Fruit fly (Drosophila melanogaster) whole organism, wandering third instar larva: ENCODE results near the gene AlkB.
A peak's percentile ranks its signal among the peaks of the same experiment; 100 is the strongest.

Experiments used
- Abd-B ChIP-seq: fragments of >200 bp; optimal IDR thresholded peaks from 2 replicates; lab custom pipeline; 2017; ENCODE audit warnings: missing biosample characterization, missing genetic modification characterization
- CG32264 ChIP-seq: fragments of 200-800 bp; sonication (Bioruptor generic); optimal IDR thresholded peaks from 2 replicates; lab custom pipeline; 2016; ENCODE audit warnings: missing biosample characterization, missing genetic modification characterization
- CG9705 ChIP-seq: fragments of 200-800 bp; sonication (Bioruptor generic); optimal IDR thresholded peaks from 2 replicates; lab custom pipeline; 2018; ENCODE audit warnings: missing biosample characterization, mild to moderate bottlenecking, missing genetic modification characterization
- CrebA ChIP-seq: fragments of 200-800 bp; sonication (Bioruptor generic); optimal IDR thresholded peaks from 2 replicates; lab custom pipeline; 2016; ENCODE audit warnings: missing biosample characterization, mild to moderate bottlenecking, missing genetic modification characterization, borderline replicate concordance
- Dfd ChIP-seq: fragments of >200 bp; optimal IDR thresholded peaks from 2 replicates; lab custom pipeline; 2017; ENCODE audit warnings: missing biosample characterization, missing genetic modification characterization
- Dif ChIP-seq: fragments of 200-275, 200-300 bp; sonication (Bioruptor generic); optimal IDR thresholded peaks from 2 replicates; lab custom pipeline; 2018; ENCODE audit warnings: missing biosample characterization, missing genetic modification characterization; ENCODE audit not compliant: partially characterized antibody
- GATAd ChIP-seq: sonication (Bioruptor generic); optimal IDR thresholded peaks from 2 replicates; lab custom pipeline; 2016; ENCODE audit warnings: missing biosample characterization, missing genetic modification characterization
- HLH106 ChIP-seq: fragments of 200-800 bp; optimal IDR thresholded peaks from 3 replicates; lab custom pipeline; 2019; ENCODE audit warnings: missing biosample characterization, mild to moderate bottlenecking, missing genetic modification characterization, moderate library complexity
- Hnf4 ChIP-seq: fragments of 200-800 bp; sonication (Bioruptor generic); optimal IDR thresholded peaks from 2 replicates; lab custom pipeline; 2016; ENCODE audit warnings: missing biosample characterization, mild to moderate bottlenecking, missing genetic modification characterization
- Hr78 ChIP-seq: fragments of >200 bp; optimal IDR thresholded peaks from 2 replicates; lab custom pipeline; 2017; ENCODE audit warnings: missing biosample characterization, missing genetic modification characterization
- Hr83 ChIP-seq: fragments of 200-300 bp; sonication (Bioruptor generic); optimal IDR thresholded peaks from 2 replicates; lab custom pipeline; 2016; ENCODE audit warnings: missing biosample characterization, mild to moderate bottlenecking, missing genetic modification characterization, moderate library complexity; ENCODE audit not compliant: poor library complexity, severe bottlenecking
- Jra ChIP-seq: sonication (Bioruptor generic); optimal IDR thresholded peaks from 2 replicates; lab custom pipeline; 2016; ENCODE audit warnings: missing biosample characterization, missing genetic modification characterization
- Mio ChIP-seq: sonication (Bioruptor generic); optimal IDR thresholded peaks from 2 replicates; lab custom pipeline; 2016; ENCODE audit warnings: missing biosample characterization, missing genetic modification characterization
- N ChIP-seq: fragments of >200 bp; optimal IDR thresholded peaks from 2 replicates; lab custom pipeline; 2018; ENCODE audit warnings: missing biosample characterization, missing external identifiers, missing genetic modification characterization
- OdsH ChIP-seq: fragments of 200-800 bp; sonication (Bioruptor generic); optimal IDR thresholded peaks from 2 replicates; lab custom pipeline; 2016; ENCODE audit warnings: missing biosample characterization, mild to moderate bottlenecking, missing genetic modification characterization
- Rel ChIP-seq, 2 experiments: fragments of 200-800 bp; sonication (Bioruptor generic) in 1 of 2; optimal IDR thresholded peaks; 2 replicates in 1 of 2; 3 replicates in 1 of 2; lab custom pipeline; 2016 to 2019; ENCODE audit warnings: mild to moderate bottlenecking in 2 of 2, missing biosample characterization in 2 of 2, missing genetic modification characterization in 2 of 2, moderate library complexity in 1 of 2
- Sp1 ChIP-seq: fragments of 200-800 bp; sonication (Bioruptor generic); optimal IDR thresholded peaks from 3 replicates; lab custom pipeline; 2019; ENCODE audit warnings: missing biosample characterization, mild to moderate bottlenecking, missing genetic modification characterization, moderate library complexity
- Vsx2 ChIP-seq: fragments of 200-300, 225-300 bp; sonication (Bioruptor generic); optimal IDR thresholded peaks from 2 replicates; lab custom pipeline; 2018; ENCODE audit warnings: missing biosample characterization, missing genetic modification characterization; ENCODE audit not compliant: partially characterized antibody
- br ChIP-seq: fragments of 200-800 bp; sonication (Bioruptor generic); optimal IDR thresholded peaks from 2 replicates; lab custom pipeline; 2016; ENCODE audit warnings: missing biosample characterization, missing genetic modification characterization
- dl ChIP-seq, 2 experiments: fragments of 175-275, 200-275 bp in 1 of 2; fragments of 200-275 bp in 1 of 2; sonication (Bioruptor generic); optimal IDR thresholded peaks; lab custom pipeline; 2018; ENCODE audit warnings: mild to moderate bottlenecking in 2 of 2, missing biosample characterization in 2 of 2, missing genetic modification characterization in 2 of 2, moderate library complexity in 2 of 2; ENCODE audit not compliant: partially characterized antibody in 2 of 2, insufficient read depth in 1 of 2
- dsf ChIP-seq: sonication (Bioruptor generic); optimal IDR thresholded peaks from 2 replicates; lab custom pipeline; 2016; ENCODE audit warnings: missing biosample characterization, missing genetic modification characterization, borderline replicate concordance
- ey ChIP-seq: fragments of 200-800 bp; sonication (Bioruptor generic); optimal IDR thresholded peaks from 2 replicates; lab custom pipeline; 2016; ENCODE audit warnings: missing biosample characterization, missing genetic modification characterization
- foxo ChIP-seq, 2 experiments: fragments of 200-800 bp; sonication (Bioruptor generic); optimal IDR thresholded peaks; 2 replicates in 1 of 2; 3 replicates in 1 of 2; lab custom pipeline; 2016 to 2017; ENCODE audit warnings: missing biosample characterization in 2 of 2, missing genetic modification characterization in 2 of 2
- fru ChIP-seq: fragments of 200-800 bp; sonication (Bioruptor generic); optimal IDR thresholded peaks from 3 replicates; lab custom pipeline; 2016; ENCODE audit warnings: missing biosample characterization, mild to moderate bottlenecking, missing genetic modification characterization
- h ChIP-seq: fragments of 200-800 bp; sonication (Bioruptor generic); optimal IDR thresholded peaks from 3 replicates; lab custom pipeline; 2016; ENCODE audit warnings: missing biosample characterization, mild to moderate bottlenecking, missing genetic modification characterization
- jim ChIP-seq: fragments of 175-275, 200-325 bp; sonication (Bioruptor generic); optimal IDR thresholded peaks from 2 replicates; lab custom pipeline; 2016; ENCODE audit warnings: missing biosample characterization, mild to moderate bottlenecking, missing genetic modification characterization
- lola ChIP-seq: fragments of >200 bp; optimal IDR thresholded peaks from 2 replicates; lab custom pipeline; 2017; ENCODE audit warnings: missing biosample characterization, missing genetic modification characterization
- rgr ChIP-seq: fragments of 200-800 bp; sonication (Bioruptor generic); optimal IDR thresholded peaks from 3 replicates; lab custom pipeline; 2016; ENCODE audit warnings: missing biosample characterization, mild to moderate bottlenecking, missing genetic modification characterization
- sage ChIP-seq: fragments of 200-800 bp; sonication (Bioruptor generic); optimal IDR thresholded peaks from 2 replicates; lab custom pipeline; 2016; ENCODE audit warnings: missing biosample characterization, mild to moderate bottlenecking, missing genetic modification characterization
- sv ChIP-seq: fragments of 200-800 bp; sonication (Bioruptor generic); optimal IDR thresholded peaks from 3 replicates; lab custom pipeline; 2016; ENCODE audit warnings: missing biosample characterization, missing genetic modification characterization
- tai ChIP-seq: sonication (Bioruptor generic); optimal IDR thresholded peaks from 2 replicates; lab custom pipeline; 2016; ENCODE audit warnings: missing biosample characterization, missing genetic modification characterization
- woc ChIP-seq: sonication (Bioruptor generic); optimal IDR thresholded peaks from 2 replicates; lab custom pipeline; 2016; ENCODE audit warnings: missing biosample characterization, mild to moderate bottlenecking, missing genetic modification characterization

The AlkB gene

dm6 chrX:15817823-15818222 is 41.5 kb downstream of the AlkB start:
- TF ChIP-seq OdsH = no peak
- no peak for TF ChIP-seq Abd-B (GFP tag; lab: Kevin White, UChicago)
- no peak for TF ChIP-seq N (GFP tag; lab: Kevin White, UChicago)
- TF ChIP-seq ey = no peak
- no peak for TF ChIP-seq Hr83
- no peak for TF ChIP-seq Hnf4 (GFP tag; lab: Kevin White, UChicago)
- no peak for TF ChIP-seq fru (GFP tag; lab: Kevin White, UChicago)
- no peak for TF ChIP-seq dl (GFP tag; optimal IDR thresholded peaks at IDR 0.05; lab: Kevin White, UChicago; ENCODE audit: insufficient read depth in 1 of 2, partially characterized antibody in 2 of 2)
- no peak for TF ChIP-seq Hr78 (GFP tag; lab: Kevin White, UChicago)
- TF ChIP-seq rgr (GFP tag; lab: Kevin White, UChicago) = no peak
- no peak for TF ChIP-seq GATAd (GFP tag; lab: Kevin White, UChicago)
- no peak for TF ChIP-seq sage (GFP tag; lab: Kevin White, UChicago)
- TF ChIP-seq woc (GFP tag; lab: Kevin White, UChicago) = no peak
- no peak for TF ChIP-seq Dfd (GFP tag; lab: Kevin White, UChicago)
- no peak for TF ChIP-seq CG32264 (GFP tag; lab: Kevin White, UChicago)
- no peak for TF ChIP-seq br (GFP tag; lab: Kevin White, UChicago)
- no peak for TF ChIP-seq dsf (GFP tag; lab: Kevin White, UChicago)
- TF ChIP-seq Dif = no peak

dm6 chrX:15816905-15817304 is 42.4 kb downstream of the AlkB start:
- TF ChIP-seq HLH106 (tag; lab: Kevin White, UChicago) (no peak), N (GFP tag; lab: Kevin White, UChicago) (no peak), Dfd (GFP tag; lab: Kevin White, UChicago) (peak; percentile 36), Mio (GFP tag; lab: Kevin White, UChicago) (no peak)

dm6 chrX:15816127-15816526 is 43.2 kb downstream of the AlkB start:
- no peak for TF ChIP-seq h (GFP tag; lab: Kevin White, UChicago)
- TF ChIP-seq br (GFP tag; lab: Kevin White, UChicago) = no peak
- TF ChIP-seq rgr (GFP tag; lab: Kevin White, UChicago) = no peak
- no peak for TF ChIP-seq CG9705 (GFP tag; lab: Kevin White, UChicago)
- no peak for TF ChIP-seq sage (GFP tag; lab: Kevin White, UChicago)
- TF ChIP-seq dl (GFP tag; optimal IDR thresholded peaks at IDR 0.05; lab: Kevin White, UChicago; ENCODE audit: insufficient read depth in 1 of 2, partially characterized antibody in 2 of 2) = no peak
- TF ChIP-seq Sp1 (GFP tag; lab: Kevin White, UChicago) = no peak
- TF ChIP-seq Hr83 = no peak
- TF ChIP-seq foxo (GFP tag; optimal IDR thresholded peaks at IDR 0.05; lab: Kevin White, UChicago) = no peak
- TF ChIP-seq CG32264 (GFP tag; lab: Kevin White, UChicago) = no peak
- no peak for TF ChIP-seq jim
- no peak for TF ChIP-seq Hr78 (GFP tag; lab: Kevin White, UChicago)
- no peak for TF ChIP-seq Rel (GFP tag; optimal IDR thresholded peaks at IDR 0.05; lab: Kevin White, UChicago)
- no peak for TF ChIP-seq Rel (tag; optimal IDR thresholded peaks at IDR 0.05; lab: Kevin White, UChicago)
- TF ChIP-seq CrebA (GFP tag; lab: Kevin White, UChicago) = no peak
- no peak for TF ChIP-seq tai
- no peak for TF ChIP-seq HLH106 (tag; lab: Kevin White, UChicago)

- TF ChIP-seq Jra (GFP tag; lab: Kevin White, UChicago) (no peak), Dfd (GFP tag; lab: Kevin White, UChicago) (peak; percentile 50)
Measured at dm6 chrX:15814485-15814884, 44.8 kb downstream of the AlkB start.

- TF ChIP-seq Rel (GFP tag; optimal IDR thresholded peaks at IDR 0.05; lab: Kevin White, UChicago) (peak; percentile 44), Rel (tag; optimal IDR thresholded peaks at IDR 0.05; lab: Kevin White, UChicago) (no peak), lola (GFP tag; lab: Kevin White, UChicago) (no peak), sage (GFP tag; lab: Kevin White, UChicago) (peak; percentile 49), tai (peak; percentile 17), Dif (peak; percentile 72), dl (GFP tag; optimal IDR thresholded peaks at IDR 0.05; lab: Kevin White, UChicago; ENCODE audit: insufficient read depth in 1 of 2, partially characterized antibody in 2 of 2) (peak in 1 of 2 experiments; percentile 79), sv (GFP tag; lab: Kevin White, UChicago) (no peak), Sp1 (GFP tag; lab: Kevin White, UChicago) (no peak), fru (GFP tag; lab: Kevin White, UChicago) (peak; percentile 20), N (GFP tag; lab: Kevin White, UChicago) (peak; percentile 17), Vsx2 (GFP tag; lab: Kevin White, UChicago) (peak; percentile 28), CrebA (GFP tag; lab: Kevin White, UChicago) (no peak), Hr83 (no peak)
Measured at dm6 chrX:15813224-15813623, 46.1 kb downstream of the AlkB start.
